Worm (Caenorhabditis elegans) whole organism, late embryonic: ENCODE data around the gene ZK1127.12.
"Not testable (repeated sequence)": the region's sequence is repeated elsewhere in the genome, so short reads cannot be mapped to it uniquely, and the experiment has no call there.

ENCODE experiments used
- ahr-1 ChIP-seq: sonication (generic microtip); optimal IDR thresholded peaks from 2 replicates; lab custom pipeline; 2016; ENCODE audit warnings: missing genetic modification characterization, missing compliant biosample characterization
- ceh-24 ChIP-seq: sonication (generic microtip); optimal IDR thresholded peaks from 2 replicates; lab custom pipeline; 2016; ENCODE audit warnings: mild to moderate bottlenecking, missing genetic modification characterization, missing compliant biosample characterization
- ceh-34 ChIP-seq: sonication (generic microtip); optimal IDR thresholded peaks from 2 replicates; lab custom pipeline; 2016; ENCODE audit warnings: mild to moderate bottlenecking, missing genetic modification characterization, missing compliant biosample characterization
- ceh-48 ChIP-seq: sonication (generic microtip); optimal IDR thresholded peaks from 2 replicates; lab custom pipeline; 2016; ENCODE audit warnings: missing genetic modification characterization, inconsistent platforms, missing compliant biosample characterization
- ceh-9 ChIP-seq: sonication (generic microtip); optimal IDR thresholded peaks from 2 replicates; lab custom pipeline; 2016; ENCODE audit warnings: mild to moderate bottlenecking, missing genetic modification characterization, inconsistent platforms, missing compliant biosample characterization
- ets-4 ChIP-seq: sonication (generic microtip); optimal IDR thresholded peaks from 2 replicates; lab custom pipeline; 2016; ENCODE audit warnings: missing genetic modification characterization, missing compliant biosample characterization
- hlh-30 ChIP-seq: sonication (generic microtip); optimal IDR thresholded peaks from 2 replicates; lab custom pipeline; 2017; ENCODE audit warnings: antibody characterized with exemption, missing genetic modification characterization, missing compliant biosample characterization; ENCODE audit not compliant: insufficient read depth
- lim-6 ChIP-seq: sonication (generic microtip); optimal IDR thresholded peaks from 2 replicates; lab custom pipeline; 2016; ENCODE audit warnings: missing genetic modification characterization, missing compliant biosample characterization
- nhr-11 ChIP-seq: fragments of 150-350 bp; optimal IDR thresholded peaks from 2 replicates; lab custom pipeline; 2014; ENCODE audit warnings: missing biosample characterization, missing genetic modification characterization
- odd-2 ChIP-seq: sonication (generic microtip); optimal IDR thresholded peaks from 2 replicates; lab custom pipeline; 2017; ENCODE audit warnings: antibody characterized with exemption, mild to moderate bottlenecking, missing genetic modification characterization, missing compliant biosample characterization
- pha-4 ChIP-seq: fragments of 150-350 bp; optimal IDR thresholded peaks from 2 replicates; lab custom pipeline; 2018; ENCODE audit warnings: missing biosample characterization, missing genetic modification reagents, missing genetic modification characterization
- pqm-1 ChIP-seq: sonication (generic microtip); optimal IDR thresholded peaks from 2 replicates; lab custom pipeline; 2016; ENCODE audit warnings: missing genetic modification characterization, missing compliant biosample characterization

ce11 chrII:7084021-7084420, 32.1 kb downstream of the ZK1127.12 start, which contains the start of the genes T02G5.14 and T02G5.15:
- not testable (repeated sequence) for TF ChIP-seq ceh-9, odd-2, ahr-1, lim-6, nhr-11, pha-4, ceh-48, pqm-1, ceh-24, ceh-34, hlh-30, ets-4 (tag; lab: Kevin White, UChicago)
